Worm (Caenorhabditis elegans): Measurements from ENCODE around the gene C31E10.6.

C31E10.6 gene

ce11 chrX:13975314-13975713 is 20.8 kb upstream of the C31E10.6 start, which contains the start of gene F48F7.5 (continued):
- TF ChIP-seq pqm-1 (tag; optimal IDR thresholded peaks at IDR 0.05) (no peak), fkh-4 (tag; optimal IDR thresholded peaks at IDR 0.05; ENCODE audit: borderline replicate concordance) (no peak), alr-1 (tag; optimal IDR thresholded peaks at IDR 0.05; ENCODE audit: borderline replicate concordance) (no peak), ztf-4 (tag; optimal IDR thresholded peaks at IDR 0.05) (peak; percentile 44), mdl-1 (tag; optimal IDR thresholded peaks at IDR 0.05) (peak in 1 of 2 experiments; percentile 56)

DNA sequence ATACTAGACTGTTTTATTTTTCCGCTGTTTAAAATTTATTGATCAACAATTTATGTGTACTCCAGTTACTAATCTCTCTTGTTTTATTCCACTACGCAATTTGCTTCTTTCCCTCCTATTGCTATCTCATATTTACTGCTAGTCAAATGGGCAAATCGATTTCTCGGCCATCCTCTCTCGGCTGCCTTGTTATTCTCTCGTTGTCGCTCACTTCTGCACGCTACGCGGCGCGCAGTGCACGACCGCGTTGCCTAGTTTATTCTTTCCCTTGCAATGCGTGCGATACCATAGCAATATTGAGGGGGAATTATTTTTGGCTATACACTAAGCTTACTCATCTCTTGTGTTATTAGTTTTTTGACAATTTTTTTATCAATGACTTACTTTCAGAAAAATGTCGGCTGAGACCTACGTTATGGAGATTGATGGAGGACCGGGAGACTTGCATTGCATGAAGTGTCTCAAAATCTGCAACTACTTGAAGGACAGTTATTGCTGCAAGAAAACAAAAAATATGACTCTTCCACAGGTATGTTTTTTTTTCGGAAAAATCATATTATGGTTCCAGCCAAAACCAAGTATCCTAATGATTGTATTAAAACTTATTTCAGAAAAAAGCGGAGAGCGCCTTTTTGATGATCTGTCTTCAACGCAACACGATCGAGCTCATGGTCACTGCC is 18.6 kb upstream of the C31E10.6 start, which contains the start of gene F48F7.6:
F48F7.6 (plus strand) TSS at position 391 of the 680 bp plus-strand sequence.
- TF ChIP-seq fkh-8 (tag; optimal IDR thresholded peaks at IDR 0.05) (no peak), nhr-77 (tag; optimal IDR thresholded peaks at IDR 0.05) (no peak), lin-39 (tag; optimal IDR thresholded peaks at IDR 0.05) (no peak), blmp-1 (tag; optimal IDR thresholded peaks at IDR 0.05) (peak; percentile 55), egl-27 (tag; optimal IDR thresholded peaks at IDR 0.05) (no peak), nhr-76 (tag; optimal IDR thresholded peaks at IDR 0.05) (no peak), F16B12.6 (tag; optimal IDR thresholded peaks at IDR 0.05) (no peak), unc-130 (tag; optimal IDR thresholded peaks at IDR 0.05) (no peak), unc-62 (GFP tag; optimal IDR thresholded peaks at IDR 0.05) (no peak), C16A3.4 (tag; optimal IDR thresholded peaks at IDR 0.05) (peak; percentile 40), unc-98 (GFP tag; IDR thresholded peaks at IDR 0.05) (no peak), ceh-8 (GFP tag; optimal IDR thresholded peaks at IDR 0.05) (no peak), mdl-1 (tag; optimal IDR thresholded peaks at IDR 0.05) (peak in 1 of 2 experiments; percentile 46), irx-1 (tag; optimal IDR thresholded peaks at IDR 0.05) (no peak), ces-1 (GFP tag; optimal IDR thresholded peaks at IDR 0.05) (no peak), ama-1 (optimal IDR thresholded peaks at IDR 0.05) (no peak), nhr-28 (tag; optimal IDR thresholded peaks at IDR 0.05) (no peak), ceh-90 (tag; optimal IDR thresholded peaks at IDR 0.05) (no peak), nhr-20 (tag; optimal IDR thresholded peaks at IDR 0.05) (peak; percentile 55), sup-37 (GFP tag; optimal IDR thresholded peaks at IDR 0.05) (no peak), dsc-1 (tag; optimal IDR thresholded peaks at IDR 0.05) (peak; percentile 55), pag-3 (tag; optimal IDR thresholded peaks at IDR 0.05; ENCODE audit: borderline replicate concordance, insufficient read depth) (no peak), rnt-1 (tag; optimal IDR thresholded peaks at IDR 0.05) (peak; percentile 3), nhr-19 (GFP tag; conservative IDR thresholded peaks at IDR 0.05) (peak; percentile 22; the same call in 1 of the 2 replicates), ceh-63 (GFP tag; optimal IDR thresholded peaks at IDR 0.05) (no peak), zip-4 (GFP tag; optimal IDR thresholded peaks at IDR 0.05) (no peak), sox-4 (tag; optimal IDR thresholded peaks at IDR 0.05) (no peak), snpc-4 (tag; optimal IDR thresholded peaks at IDR 0.05) (no peak), grh-1 (GFP tag; IDR thresholded peaks at IDR 0.05) (no peak), isw-1 (GFP tag; IDR thresholded peaks at IDR 0.05) (no peak), lir-3 (tag; optimal IDR thresholded peaks at IDR 0.05; ENCODE audit: poor library complexity) (no peak), elt-3 (tag; optimal IDR thresholded peaks at IDR 0.05) (peak in 1 of 6 experiments; percentile 11), vab-15 (tag; optimal IDR thresholded peaks at IDR 0.05) (no peak), hpl-2 (GFP tag; optimal IDR thresholded peaks at IDR 0.05) (no peak), nhr-85 (tag) (no peak), ceh-88 (GFP tag; IDR thresholded peaks at IDR 0.05) (no peak), C04F5.9 (tag; optimal IDR thresholded peaks at IDR 0.05) (no peak), lin-35 (GFP tag; optimal IDR thresholded peaks at IDR 0.05) (peak; percentile 37 to 62), tlp-1 (tag; optimal IDR thresholded peaks at IDR 0.05) (no peak), aha-1 (tag; optimal IDR thresholded peaks at IDR 0.05) (no peak), unc-30 (tag; optimal IDR thresholded peaks at IDR 0.05) (no peak), nhr-237 (tag; optimal IDR thresholded peaks at IDR 0.05) (no peak), swsn-7 (tag; optimal IDR thresholded peaks at IDR 0.05) (peak; percentile 26), Y116A8C.19 (tag; optimal IDR thresholded peaks at IDR 0.05; ENCODE audit: borderline replicate concordance) (no peak), nhr-12 (tag; optimal IDR thresholded peaks at IDR 0.05) (no peak), nhr-47 (tag; optimal IDR thresholded peaks at IDR 0.05) (peak; percentile 59), ztf-4 (tag; optimal IDR thresholded peaks at IDR 0.05) (no peak)
